Fruit fly (Drosophila melanogaster): ENCODE data around the gene CG10958.
A peak's percentile ranks its signal among the peaks of the same experiment; 100 is the strongest.

CG10958 gene

dm6 chrX:8115717-8116311 is 16.3 kb upstream of the CG10958 start, which contains the start of gene Gclc (continued):
- TF ChIP-seq CG10979 (tag; optimal IDR thresholded peaks at IDR 0.05) (no peak), CG14965 (GFP tag; optimal IDR thresholded peaks at IDR 0.05; ENCODE audit: borderline replicate concordance) (no peak), ham (GFP tag; IDR thresholded peaks at IDR 0.05) (no peak), Dip2 (GFP tag; IDR thresholded peaks at IDR 0.05) (no peak), Hmr (GFP tag; optimal IDR thresholded peaks at IDR 0.05) (peak; percentile 50), eve (GFP tag; optimal IDR thresholded peaks at IDR 0.05) (no peak), Doc2 (GFP tag; IDR thresholded peaks at IDR 0.05) (no peak), BEAF-32 (GFP tag; optimal IDR thresholded peaks at IDR 0.05) (peak; percentile 66), sens-2 (GFP tag; IDR thresholded peaks at IDR 0.05) (no peak), pzg (GFP tag; optimal IDR thresholded peaks at IDR 0.05) (peak; percentile 59), CG31388 (GFP tag; optimal IDR thresholded peaks at IDR 0.05) (no peak), CG4328 (GFP tag; optimal IDR thresholded peaks at IDR 0.05) (no peak), CG16863 (GFP tag; optimal IDR thresholded peaks at IDR 0.05) (no peak), CG14667 (GFP tag; IDR thresholded peaks at IDR 0.05) (no peak), tll (GFP tag; optimal IDR thresholded peaks at IDR 0.05) (no peak), CG5953 (GFP tag; IDR thresholded peaks at IDR 0.05) (no peak), CG6175 (GFP tag; IDR thresholded peaks at IDR 0.05) (no peak), CG13287 (GFP tag; IDR thresholded peaks at IDR 0.05; ENCODE audit: partially characterized antibody) (peak; percentile 62), MTF-1 (GFP tag; optimal IDR thresholded peaks at IDR 0.05; ENCODE audit: borderline replicate concordance) (no peak), CG14050 (GFP tag; IDR thresholded peaks at IDR 0.05) (no peak), ssp (GFP tag; IDR thresholded peaks at IDR 0.05) (no peak), TFAM (GFP tag; optimal IDR thresholded peaks at IDR 0.05) (no peak), nerfin-2 (GFP tag; IDR thresholded peaks at IDR 0.05; ENCODE audit: partially characterized antibody) (no peak), CG12104 (GFP tag; optimal IDR thresholded peaks at IDR 0.05) (no peak), CG2120 (GFP tag; optimal IDR thresholded peaks at IDR 0.05) (peak; percentile 27), Meics (GFP tag; optimal IDR thresholded peaks at IDR 0.05) (no peak), CG11695 (GFP tag; IDR thresholded peaks at IDR 0.05) (no peak), CG9727 (GFP tag; optimal IDR thresholded peaks at IDR 0.05) (no peak), pfk (GFP tag; optimal IDR thresholded peaks at IDR 0.05) (no peak), CG10565 (GFP tag; optimal IDR thresholded peaks at IDR 0.05) (no peak), Bgb (GFP tag; IDR thresholded peaks at IDR 0.05; ENCODE audit: partially characterized antibody) (peak; percentile 11; the same call in 1 of the 2 replicates), sens (GFP tag) (peak; percentile 53), CG3847 (GFP tag; IDR thresholded peaks at IDR 0.05) (0 out of 2 replicates have a peak, but pooled peaks have one; percentile 30), CG12299 (tag; optimal IDR thresholded peaks at IDR 0.05) (no peak), unpg (GFP tag; optimal IDR thresholded peaks at IDR 0.05) (no peak), Tbp (GFP tag; optimal IDR thresholded peaks at IDR 0.05) (no peak), Hand (GFP tag; optimal IDR thresholded peaks at IDR 0.05) (no peak), CG9932 (GFP tag; IDR thresholded peaks at IDR 0.05) (peak; percentile 13; the same call in 1 of the 2 replicates), CG11398 (GFP tag; optimal IDR thresholded peaks at IDR 0.05) (no peak), CG14710 (tag; optimal IDR thresholded peaks at IDR 0.05) (no peak), D (optimal IDR thresholded peaks at IDR 0.05) (no peak), D (GFP tag; optimal IDR thresholded peaks at IDR 0.05) (no peak), CG8478 (optimal IDR thresholded peaks at IDR 0.05) (no peak), Dll (GFP tag; IDR thresholded peaks at IDR 0.05; ENCODE audit: partially characterized antibody) (peak; percentile 50; the same call in 1 of the 4 replicates), CG14441 (GFP tag; IDR thresholded peaks at IDR 0.05) (no peak), tgo (GFP tag; IDR thresholded peaks at IDR 0.05) (no peak), so (GFP tag; IDR thresholded peaks at IDR 0.05) (no peak), CG7928 (GFP tag; optimal IDR thresholded peaks at IDR 0.05) (no peak), gsb-n (tag; optimal IDR thresholded peaks at IDR 0.05) (no peak), trh (GFP tag; optimal IDR thresholded peaks at IDR 0.05) (no peak), bcd (GFP tag; optimal IDR thresholded peaks at IDR 0.05) (no peak)

Measured in whole organism, embryonic.